Fruit fly (Drosophila melanogaster) whole organism, prepupa: ENCODE data around the gene CG12470.

Experiments used
- Blimp-1 ChIP-seq: fragments of 200-800 bp; sonication (Bioruptor generic); optimal IDR thresholded peaks from 3 replicates; lab custom pipeline; 2017; ENCODE audit warnings: missing biosample characterization, missing genetic modification characterization, mild to moderate bottlenecking, moderate library complexity, missing genetic modification reagents
- CG11294 ChIP-seq: fragments of 200-800 bp; sonication (Bioruptor generic); IDR thresholded peaks from 2 replicates; pipeline ENCODE4 v1.3.6; 2022; ENCODE audit warnings: missing biosample characterization, missing genetic modification characterization
- CG11762 ChIP-seq: fragments of 200-800 bp; sonication (Bioruptor generic); optimal IDR thresholded peaks from 3 replicates; lab custom pipeline; 2016; ENCODE audit warnings: missing biosample characterization, missing genetic modification characterization; ENCODE audit not compliant: insufficient read depth
- CG11902 ChIP-seq: fragments of 200-800 bp; sonication (Bioruptor generic); optimal IDR thresholded peaks from 3 replicates; lab custom pipeline; 2016; ENCODE audit warnings: missing biosample characterization, missing genetic modification characterization
- CG15336 ChIP-seq: fragments of 200-800 bp; sonication (Bioruptor generic); IDR thresholded peaks from 2 replicates; pipeline ENCODE4 v1.3.6; 2022; ENCODE audit warnings: missing biosample characterization, missing genetic modification characterization
- CG1621 ChIP-seq: fragments of 200-800 bp; sonication (Bioruptor generic); optimal IDR thresholded peaks from 3 replicates; lab custom pipeline; 2018; ENCODE audit warnings: missing biosample characterization, mild to moderate bottlenecking, missing genetic modification characterization
- CG16779 ChIP-seq: fragments of 200-800 bp; sonication (Bioruptor generic); optimal IDR thresholded peaks from 3 replicates; lab custom pipeline; 2017; ENCODE audit warnings: missing biosample characterization, mild to moderate bottlenecking, missing genetic modification characterization
- CG31627 ChIP-seq: fragments of 200-800 bp; sonication (Bioruptor generic); optimal IDR thresholded peaks from 3 replicates; lab custom pipeline; 2016; ENCODE audit warnings: missing biosample characterization, missing genetic modification characterization
- CG32006 ChIP-seq: fragments of 200-800 bp; sonication (Bioruptor generic); optimal IDR thresholded peaks from 3 replicates; lab custom pipeline; 2017; ENCODE audit warnings: missing biosample characterization, mild to moderate bottlenecking, missing genetic modification characterization
- CG3919 ChIP-seq: fragments of 200-800 bp; sonication (Bioruptor generic); optimal IDR thresholded peaks from 3 replicates; lab custom pipeline; 2016; ENCODE audit warnings: missing biosample characterization, missing genetic modification characterization
- CG6163 ChIP-seq: fragments of 200-800 bp; sonication (Bioruptor generic); IDR thresholded peaks from 3 replicates; pipeline ENCODE4 v1.3.6; 2022; ENCODE audit warnings: missing biosample characterization, missing genetic modification characterization
- CG6276 ChIP-seq: fragments of 200-800 bp; sonication (Bioruptor generic); optimal IDR thresholded peaks from 2 replicates; lab custom pipeline; 2017; ENCODE audit warnings: missing biosample characterization, mild to moderate bottlenecking, missing genetic modification characterization
- CG6808 ChIP-seq: fragments of 200-800 bp; sonication (Bioruptor generic); optimal IDR thresholded peaks from 3 replicates; lab custom pipeline; 2017; ENCODE audit warnings: missing biosample characterization, missing genetic modification characterization, mild to moderate bottlenecking, moderate library complexity, missing genetic modification reagents
- CG6854 ChIP-seq: fragments of 200-800 bp; sonication (Bioruptor generic); optimal IDR thresholded peaks from 2 replicates; lab custom pipeline; 2017; ENCODE audit warnings: missing biosample characterization, mild to moderate bottlenecking, missing genetic modification characterization
- CG7368 ChIP-seq: fragments of 200-800 bp; sonication (Bioruptor generic); optimal IDR thresholded peaks from 3 replicates; lab custom pipeline; 2016; ENCODE audit warnings: missing biosample characterization, missing genetic modification characterization
- CG8119 ChIP-seq: fragments of 200-800 bp; sonication (Bioruptor generic); IDR thresholded peaks from 3 replicates; pipeline ENCODE4 v1.3.6; 2022; ENCODE audit warnings: missing biosample characterization, missing genetic modification characterization
- CG8319 ChIP-seq: fragments of 200-800 bp; sonication (Bioruptor generic); optimal IDR thresholded peaks from 3 replicates; lab custom pipeline; 2016; ENCODE audit warnings: missing biosample characterization, missing genetic modification characterization
- CG8632 ChIP-seq: fragments of 200-800 bp; sonication (Bioruptor generic); optimal IDR thresholded peaks from 3 replicates; lab custom pipeline; 2016; ENCODE audit warnings: missing biosample characterization, missing genetic modification characterization
- CG9139 ChIP-seq: fragments of 200-800 bp; sonication (Bioruptor generic); optimal IDR thresholded peaks from 3 replicates; lab custom pipeline; 2017; ENCODE audit warnings: missing biosample characterization, mild to moderate bottlenecking, missing genetic modification characterization
- Eip78C ChIP-seq: fragments of 200-800 bp; sonication (Bioruptor generic); peaks from one replicate; lab custom pipeline; 2016; ENCODE audit warnings: missing biosample characterization, missing genetic modification characterization
- Eip93F ChIP-seq: fragments of 200-800 bp; sonication (Bioruptor generic); optimal IDR thresholded peaks from 2 replicates; lab custom pipeline; 2016; ENCODE audit warnings: missing biosample characterization, mild to moderate bottlenecking, missing genetic modification characterization
- Ets21C ChIP-seq: fragments of 200-800 bp; sonication (Bioruptor generic); optimal IDR thresholded peaks from 3 replicates; lab custom pipeline; 2016; ENCODE audit warnings: missing biosample characterization, missing genetic modification characterization
- Gug ChIP-seq: fragments of 200-800 bp; sonication (Bioruptor generic); IDR thresholded peaks from 2 replicates; pipeline ENCODE4 v1.3.6; 2022; ENCODE audit warnings: missing biosample characterization, missing genetic modification characterization
- Hr4 ChIP-seq: fragments of 200-800 bp; sonication (Bioruptor generic); optimal IDR thresholded peaks from 3 replicates; lab custom pipeline; 2016; ENCODE audit warnings: missing biosample characterization, missing genetic modification characterization
- Lpt ChIP-seq: fragments of 200-800 bp; sonication (Bioruptor generic); optimal IDR thresholded peaks from 3 replicates; lab custom pipeline; 2016; ENCODE audit warnings: missing biosample characterization, missing genetic modification characterization
- Met ChIP-seq: fragments of 200-800 bp; sonication (Bioruptor generic); optimal IDR thresholded peaks from 3 replicates; lab custom pipeline; 2016; ENCODE audit warnings: missing biosample characterization, missing genetic modification characterization
- OdsH ChIP-seq: fragments of 200-800 bp; sonication (Bioruptor generic); optimal IDR thresholded peaks from 3 replicates; lab custom pipeline; 2016; ENCODE audit warnings: missing biosample characterization, missing genetic modification characterization
- Smox ChIP-seq: fragments of 200-800 bp; sonication (Bioruptor generic); optimal IDR thresholded peaks from 3 replicates; lab custom pipeline; 2016; ENCODE audit warnings: missing biosample characterization, missing genetic modification characterization
- Sox102F ChIP-seq: fragments of 200-800 bp; sonication (Bioruptor generic); optimal IDR thresholded peaks from 2 replicates; lab custom pipeline; 2016; ENCODE audit warnings: missing biosample characterization, mild to moderate bottlenecking, missing genetic modification characterization
- Sox14 ChIP-seq: fragments of 200-800 bp; sonication (Bioruptor generic); optimal IDR thresholded peaks from 3 replicates; lab custom pipeline; 2016; ENCODE audit warnings: missing biosample characterization, missing genetic modification characterization
- Sox15 ChIP-seq: fragments of 200-800 bp; sonication (Bioruptor generic); optimal IDR thresholded peaks from 3 replicates; lab custom pipeline; 2016; ENCODE audit warnings: missing biosample characterization, missing genetic modification characterization
- acj6 ChIP-seq: fragments of 200-800 bp; sonication (Bioruptor generic); optimal IDR thresholded peaks from 3 replicates; lab custom pipeline; 2016; ENCODE audit warnings: missing biosample characterization, missing genetic modification characterization
- dac ChIP-seq: fragments of 200-800 bp; sonication (Bioruptor generic); optimal IDR thresholded peaks from 2 replicates; lab custom pipeline; 2017; ENCODE audit warnings: missing biosample characterization, mild to moderate bottlenecking, missing genetic modification characterization
- dsx ChIP-seq: fragments of 200-800 bp; optimal IDR thresholded peaks from 3 replicates; lab custom pipeline; 2019; ENCODE audit warnings: missing biosample characterization, mild to moderate bottlenecking, missing genetic modification characterization, moderate library complexity; ENCODE audit not compliant: poor library complexity, severe bottlenecking
- eg ChIP-seq: fragments of 200-800 bp; sonication (Bioruptor generic); IDR thresholded peaks from 3 replicates; pipeline ENCODE4 v1.3.6; 2022; ENCODE audit warnings: missing biosample characterization, missing genetic modification characterization
- esn ChIP-seq: fragments of 200-800 bp; sonication (Bioruptor generic); optimal IDR thresholded peaks from 2 replicates; lab custom pipeline; 2016; ENCODE audit warnings: missing biosample characterization, mild to moderate bottlenecking, missing genetic modification characterization, moderate library complexity
- fd59A ChIP-seq: fragments of 200-800 bp; sonication (Bioruptor generic); optimal IDR thresholded peaks from 2 replicates; lab custom pipeline; 2017; ENCODE audit warnings: missing biosample characterization, mild to moderate bottlenecking, missing genetic modification characterization, missing genetic modification reagents
- lz ChIP-seq: fragments of 200-800 bp; sonication (Bioruptor generic); optimal IDR thresholded peaks from 3 replicates; lab custom pipeline; 2016; ENCODE audit warnings: missing biosample characterization, missing genetic modification characterization
- net ChIP-seq: fragments of 200-800 bp; sonication (Bioruptor generic); optimal IDR thresholded peaks from 3 replicates; lab custom pipeline; 2016; ENCODE audit warnings: missing biosample characterization, missing genetic modification characterization
- pdm3 ChIP-seq: fragments of 200-800 bp; sonication (Bioruptor generic); optimal IDR thresholded peaks from 3 replicates; lab custom pipeline; 2016; ENCODE audit warnings: missing biosample characterization, missing genetic modification characterization
- salr ChIP-seq, 2 experiments: fragments of 200-800 bp; sonication (Bioruptor generic); optimal IDR thresholded peaks; 3 replicates each; lab custom pipeline; 2016 to 2018; ENCODE audit warnings: missing biosample characterization in 2 of 2, missing genetic modification characterization in 2 of 2, mild to moderate bottlenecking in 1 of 2
- spab ChIP-seq: fragments of 200-800 bp; sonication (Bioruptor generic); optimal IDR thresholded peaks from 2 replicates; lab custom pipeline; 2017; ENCODE audit warnings: missing biosample characterization, mild to moderate bottlenecking, missing genetic modification characterization, missing genetic modification reagents
- ss ChIP-seq, 2 experiments: fragments of 200-800 bp; sonication (Bioruptor generic); optimal IDR thresholded peaks; 2 replicates in 1 of 2; 3 replicates in 1 of 2; lab custom pipeline; 2017 to 2018; ENCODE audit warnings: mild to moderate bottlenecking in 2 of 2, missing biosample characterization in 2 of 2, missing genetic modification characterization in 2 of 2, moderate library complexity in 1 of 2
- svp ChIP-seq: fragments of 200-800 bp; sonication (Bioruptor generic); peaks from one replicate; lab custom pipeline; 2016; ENCODE audit warnings: missing biosample characterization, missing genetic modification characterization
- topi ChIP-seq: fragments of 200-800 bp; sonication (Bioruptor generic); optimal IDR thresholded peaks from 3 replicates; lab custom pipeline; 2016; ENCODE audit warnings: missing biosample characterization, missing genetic modification characterization
- vri ChIP-seq: fragments of 200-800 bp; sonication (Bioruptor generic); optimal IDR thresholded peaks from 3 replicates; lab custom pipeline; 2016; ENCODE audit warnings: missing biosample characterization, mild to moderate bottlenecking, missing genetic modification characterization

The CG12470 gene

dm6 chrX:340809-341208 lies 33.3 kb downstream of the CG12470 start (continued):
- TF ChIP-seq Sox102F (GFP tag; lab: Kevin White, UChicago) (no peak), vri (no peak), net (GFP tag; lab: Kevin White, UChicago) (peak; percentile 42), CG6163 (GFP tag; lab: Robert Waterston, UW) (0 out of 3 replicates have a peak, but pooled peaks have one; percentile 24), CG31627 (no peak), spab (GFP tag; lab: Kevin White, UChicago) (no peak), CG8319 (GFP tag; lab: Kevin White, UChicago) (no peak), Sox14 (GFP tag; lab: Kevin White, UChicago) (no peak), pdm3 (peak; percentile 47), CG6808 (GFP tag; lab: Kevin White, UChicago) (no peak), CG3919 (GFP tag; lab: Kevin White, UChicago) (peak; percentile 51), fd59A (GFP tag; lab: Kevin White, UChicago) (no peak)
- TF ChIP-seq, all 60 proteins: peak for 26

- TF ChIP-seq esn (GFP tag; lab: Kevin White, UChicago): peak; percentile 48
- TF ChIP-seq lz: peak; percentile 30
- TF ChIP-seq CG6276 (GFP tag; lab: Kevin White, UChicago): peak; percentile 21
- peak; percentile 43 for TF ChIP-seq Blimp-1 (GFP tag; lab: Kevin White, UChicago)
- TF ChIP-seq topi (GFP tag; lab: Kevin White, UChicago): peak; percentile 22
- TF ChIP-seq CG6854 (GFP tag; lab: Kevin White, UChicago): no peak
- peak; percentile 46; the same call in 2 of the 3 replicates for TF ChIP-seq eg (GFP tag; lab: Robert Waterston, UW)
- peak; percentile 87 for TF ChIP-seq Eip78C (GFP tag; lab: Kevin White, UChicago)
- peak; percentile 79 for TF ChIP-seq CG8632 (GFP tag; lab: Kevin White, UChicago)
- peak; percentile 41 for TF ChIP-seq acj6 (GFP tag; lab: Kevin White, UChicago)
- peak; percentile 55 for TF ChIP-seq CG3919 (GFP tag; lab: Kevin White, UChicago)
- peak; percentile 36 for TF ChIP-seq CG16779 (tag; lab: Kevin White, UChicago)
- TF ChIP-seq ss (GFP tag; optimal IDR thresholded peaks at IDR 0.05; lab: Kevin White, UChicago): peak in 1 of 2 experiments; percentile 68
- peak; percentile 26 for TF ChIP-seq Sox15 (GFP tag; lab: Kevin White, UChicago)
- TF ChIP-seq CG7368 (GFP tag; lab: Kevin White, UChicago): peak; percentile 36
- TF ChIP-seq CG32006 (GFP tag; lab: Kevin White, UChicago): peak; percentile 69
- peak; percentile 55 for TF ChIP-seq spab (GFP tag; lab: Kevin White, UChicago)
- no peak for TF ChIP-seq Gug (GFP tag; lab: Robert Waterston, UW)
- no peak for TF ChIP-seq CG1621
- TF ChIP-seq dsx: peak; percentile 56
- peak; percentile 27 for TF ChIP-seq Met (GFP tag; lab: Kevin White, UChicago)
- TF ChIP-seq CG6808 (GFP tag; lab: Kevin White, UChicago): peak; percentile 43
- no peak for TF ChIP-seq Smox (GFP tag; lab: Kevin White, UChicago)
- peak; percentile 41 for TF ChIP-seq Hr4 (GFP tag; lab: Kevin White, UChicago)
- no peak for TF ChIP-seq dac (GFP tag; lab: Kevin White, UChicago)
- TF ChIP-seq salr (GFP tag; optimal IDR thresholded peaks at IDR 0.05; lab: Kevin White, UChicago): peak in 1 of 2 experiments; percentile 45
- peak; percentile 65 for TF ChIP-seq CG15336 (GFP tag; lab: Robert Waterston, UW)
- peak; percentile 14 for TF ChIP-seq CG8319 (GFP tag; lab: Kevin White, UChicago)
- TF ChIP-seq net (GFP tag; lab: Kevin White, UChicago): peak; percentile 57
- peak; percentile 32; the same call in 1 of the 3 replicates for TF ChIP-seq CG6163 (GFP tag; lab: Robert Waterston, UW)
- TF ChIP-seq Sox102F (GFP tag; lab: Kevin White, UChicago): peak; percentile 18
- TF ChIP-seq Eip93F: no peak
- peak; percentile 38 for TF ChIP-seq pdm3
- TF ChIP-seq CG31627: no peak
- TF ChIP-seq OdsH (GFP tag; lab: Kevin White, UChicago): peak; percentile 68
- TF ChIP-seq Ets21C (GFP tag; lab: Kevin White, UChicago): no peak
- TF ChIP-seq CG11902 (GFP tag; lab: Kevin White, UChicago): peak; percentile 1
- TF ChIP-seq CG9139 (GFP tag; lab: Kevin White, UChicago): peak; percentile 37
- peak; percentile 56 for TF ChIP-seq Lpt (GFP tag; lab: Kevin White, UChicago)
- TF ChIP-seq CG8119 (GFP tag; lab: Robert Waterston, UW): peak; percentile 70
- TF ChIP-seq CG11294 (GFP tag; lab: Robert Waterston, UW): no peak
- no peak for TF ChIP-seq Sox14 (GFP tag; lab: Kevin White, UChicago)
- peak; percentile 44 for TF ChIP-seq svp (GFP tag; lab: Kevin White, UChicago)
- peak; percentile 43 for TF ChIP-seq CG11762 (GFP tag; lab: Kevin White, UChicago)
These were observed 35.1 kb downstream of the CG12470 start for dm6 chrX:342422-343169.
